Worm (Caenorhabditis elegans) whole organism, L3 larva: ENCODE data around the gene R155.5.

Experiments
- ama-1 ChIP-seq: fragments of 150-350 bp; optimal IDR thresholded peaks from 2 replicates; lab custom pipeline; 2018
- fos-1 ChIP-seq: fragments of 150-350 bp; optimal IDR thresholded peaks from 2 replicates; lab custom pipeline; 2014; ENCODE audit warnings: missing biosample characterization, missing genetic modification characterization
- nhr-11 ChIP-seq: fragments of 150-350 bp; optimal IDR thresholded peaks from 2 replicates; lab custom pipeline; 2014; ENCODE audit warnings: missing biosample characterization, missing genetic modification characterization
- nhr-12 ChIP-seq: fragments of 150-350 bp; optimal IDR thresholded peaks from 2 replicates; lab custom pipeline; 2014; ENCODE audit warnings: missing biosample characterization, missing genetic modification characterization
- nhr-28 ChIP-seq: fragments of 150-350 bp; optimal IDR thresholded peaks from 2 replicates; lab custom pipeline; 2014; ENCODE audit warnings: missing biosample characterization, missing genetic modification characterization
- tbx-2 ChIP-seq: sonication (generic microtip); optimal IDR thresholded peaks from 2 replicates; lab custom pipeline; 2016; ENCODE audit warnings: mild to moderate bottlenecking, missing genetic modification characterization, missing compliant biosample characterization
- unc-62 ChIP-seq: fragments of 150-350 bp; sonication (generic microtip); optimal IDR thresholded peaks from 4 replicates; lab custom pipeline; 2014; ENCODE audit warnings: missing biosample characterization, missing genetic modification reagents, missing genetic modification characterization

- TF ChIP-seq ama-1 (lab: Kevin White, UChicago) (no peak), unc-62 (GFP tag; lab: Kevin White, UChicago) (no peak), fos-1 (tag; lab: Kevin White, UChicago) (no peak), nhr-12 (no peak), nhr-28 (tag; lab: Kevin White, UChicago) (no peak), tbx-2 (no peak), nhr-11 (tag; lab: Kevin White, UChicago) (no peak)
These were observed 36.2 kb downstream of the R155.5 start for ce11 chrIII:1934141-1934540.
